Fruit fly (Drosophila melanogaster): ENCODE data around the gene alphaTub85E.

Gene alphaTub85E

DNA sequence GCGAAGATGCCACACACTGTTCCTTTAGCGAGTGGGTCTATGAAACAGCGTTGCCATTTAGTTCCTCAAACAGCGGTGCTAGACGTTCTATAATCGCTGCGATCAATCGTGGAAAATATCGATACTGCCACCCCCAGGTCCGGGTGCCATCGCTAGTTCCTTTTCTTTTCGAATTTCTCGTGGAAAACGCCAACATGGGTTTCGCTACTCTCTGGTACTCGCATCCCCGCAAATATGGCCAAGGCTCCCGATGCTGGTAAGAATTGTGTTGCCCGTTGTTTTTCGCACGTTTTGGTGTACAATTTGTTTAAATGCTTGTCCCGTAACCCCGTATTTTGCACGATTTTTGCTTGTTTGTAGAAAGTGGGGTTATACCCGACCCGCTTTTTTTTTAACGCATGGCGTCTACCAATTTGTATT is 44.9 kb upstream of the alphaTub85E start, which contains the start of gene RpS29 (continued):
- TF ChIP-seq twi (tag; optimal IDR thresholded peaks at IDR 0.05) (peak; percentile 27), Doc2 (GFP tag; IDR thresholded peaks at IDR 0.05) (no peak), Scr (GFP tag; IDR thresholded peaks at IDR 0.05; ENCODE audit: partially characterized antibody) (peak; percentile 91), caup (GFP tag; optimal IDR thresholded peaks at IDR 0.05; ENCODE audit: severe bottlenecking) (peak; percentile 92), zfh2 (GFP tag; optimal IDR thresholded peaks at IDR 0.05) (peak; percentile 87), amos (GFP tag; IDR thresholded peaks at IDR 0.05; ENCODE audit: partially characterized antibody) (peak; percentile 99), stwl (tag; optimal IDR thresholded peaks at IDR 0.05) (peak; percentile 73), Elba2 (GFP tag; optimal IDR thresholded peaks at IDR 0.05) (no peak), CG3995 (GFP tag; optimal IDR thresholded peaks at IDR 0.05) (peak; percentile 74), Six4 (GFP tag; optimal IDR thresholded peaks at IDR 0.05) (peak; percentile 61), h (optimal IDR thresholded peaks at IDR 0.05) (no peak), danr (GFP tag; IDR thresholded peaks at IDR 0.05) (0 out of 2 replicates have a peak, but pooled peaks have one; percentile 28), unc-4 (GFP tag; IDR thresholded peaks at IDR 0.05; ENCODE audit: partially characterized antibody) (peak; percentile 97), CG5180 (GFP tag; optimal IDR thresholded peaks at IDR 0.05) (peak; percentile 24), Tbp (GFP tag; optimal IDR thresholded peaks at IDR 0.05) (peak; percentile 61), CG3407 (GFP tag; optimal IDR thresholded peaks at IDR 0.05) (peak; percentile 48), jing (GFP tag; optimal IDR thresholded peaks at IDR 0.05) (no peak), CG18599 (GFP tag; optimal IDR thresholded peaks at IDR 0.05) (peak; percentile 86), CG1647 (GFP tag; optimal IDR thresholded peaks at IDR 0.05) (peak; percentile 84), CG1832 (GFP tag; optimal IDR thresholded peaks at IDR 0.05) (no peak), CG2129 (GFP tag; IDR thresholded peaks at IDR 0.05; ENCODE audit: partially characterized antibody) (peak; percentile 84), CG15696 (tag; optimal IDR thresholded peaks at IDR 0.05) (peak; percentile 58), CG7928 (GFP tag; optimal IDR thresholded peaks at IDR 0.05) (peak; percentile 74), Sox102F (GFP tag; optimal IDR thresholded peaks at IDR 0.05) (peak; percentile 14), Mrtf (GFP tag; IDR thresholded peaks at IDR 0.05) (peak; percentile 71), CG8281 (tag; optimal IDR thresholded peaks at IDR 0.05) (peak; percentile 8), CG17361 (GFP tag; IDR thresholded peaks at IDR 0.05) (peak; percentile 68), CG10366 (GFP tag; IDR thresholded peaks at IDR 0.05) (peak; percentile 86), slou (GFP tag; optimal IDR thresholded peaks at IDR 0.05) (peak; percentile 79), dati (GFP tag; IDR thresholded peaks at IDR 0.05) (no peak), Pdp1 (GFP tag; optimal IDR thresholded peaks at IDR 0.05) (peak; percentile 82 to 89), maf-S (GFP tag; optimal IDR thresholded peaks at IDR 0.05) (peak; percentile 84), hbn (GFP tag; IDR thresholded peaks at IDR 0.05; ENCODE audit: partially characterized antibody) (peak; percentile 96), oc (tag; optimal IDR thresholded peaks at IDR 0.05) (peak; percentile 63), CG10462 (GFP tag; optimal IDR thresholded peaks at IDR 0.05) (no peak), Dfd (GFP tag; optimal IDR thresholded peaks at IDR 0.05) (no peak), nau (GFP tag; optimal IDR thresholded peaks at IDR 0.05) (no peak), TFAM (GFP tag; optimal IDR thresholded peaks at IDR 0.05) (no peak), CG9817 (tag; optimal IDR thresholded peaks at IDR 0.05) (peak; percentile 83), ab (GFP tag; optimal IDR thresholded peaks at IDR 0.05) (peak; percentile 57), CG14667 (GFP tag; IDR thresholded peaks at IDR 0.05) (peak; percentile 54; the same call in 1 of the 2 replicates), chn (GFP tag; optimal IDR thresholded peaks at IDR 0.05) (peak; percentile 82), CG3838 (GFP tag; optimal IDR thresholded peaks at IDR 0.05) (no peak), Hr39 (optimal IDR thresholded peaks at IDR 0.05) (no peak), crc (GFP tag; optimal IDR thresholded peaks at IDR 0.05) (peak; percentile 69), CG13287 (GFP tag; IDR thresholded peaks at IDR 0.05; ENCODE audit: partially characterized antibody) (peak; percentile 97), ewg (GFP tag; optimal IDR thresholded peaks at IDR 0.05) (peak; percentile 57), CG8388 (GFP tag; optimal IDR thresholded peaks at IDR 0.05) (peak; percentile 52), Kr (GFP tag; optimal IDR thresholded peaks at IDR 0.05) (no peak), Dp (GFP tag; optimal IDR thresholded peaks at IDR 0.05) (peak; percentile 99)

Data from whole organism, embryonic.